Worm (Caenorhabditis elegans) whole organism, L2 larva: Measurements from ENCODE around the gene nhr-57.

Experiments
- ceh-82 ChIP-seq: fragments of 150-350 bp; optimal IDR thresholded peaks from 2 replicates; lab custom pipeline; 2014; ENCODE audit warnings: missing biosample characterization, missing genetic modification characterization
- fos-1 ChIP-seq: fragments of 150-350 bp; optimal IDR thresholded peaks from 2 replicates; lab custom pipeline; 2014; ENCODE audit warnings: missing biosample characterization, missing genetic modification characterization
- lin-11 ChIP-seq: fragments of 150-350 bp; sonication (generic microtip); optimal IDR thresholded peaks from 2 replicates; lab custom pipeline; 2014; ENCODE audit warnings: missing biosample characterization, missing genetic modification characterization, inconsistent platforms, mixed read lengths
- lsy-2 ChIP-seq, 2 experiments: fragments of 150-350 bp in 1 of 2; sonication (generic microtip) in 1 of 2; optimal IDR thresholded peaks; 2 replicates each; lab custom pipeline; 2014 to 2017; ENCODE audit warnings: missing biosample characterization in 2 of 2, missing genetic modification characterization in 2 of 2
- mab-5 ChIP-seq: fragments of 150-350 bp; optimal IDR thresholded peaks from 2 replicates; lab custom pipeline; 2014; ENCODE audit warnings: missing biosample characterization, missing genetic modification characterization
- mbf-1 ChIP-seq: sonication (generic microtip); optimal IDR thresholded peaks from 2 replicates; lab custom pipeline; 2017; ENCODE audit warnings: missing biosample characterization, missing genetic modification characterization
- nhr-11 ChIP-seq: fragments of 150-350 bp; optimal IDR thresholded peaks from 2 replicates; lab custom pipeline; 2014; ENCODE audit warnings: missing biosample characterization, missing genetic modification characterization
- nhr-21 ChIP-seq: fragments of 150-350 bp; optimal IDR thresholded peaks from 2 replicates; lab custom pipeline; 2014; ENCODE audit warnings: missing biosample characterization, missing genetic modification characterization
- nhr-237 ChIP-seq: fragments of 150-350 bp; optimal IDR thresholded peaks from 2 replicates; lab custom pipeline; 2014; ENCODE audit warnings: missing biosample characterization, missing genetic modification characterization
- peb-1 ChIP-seq: fragments of 150-350 bp; optimal IDR thresholded peaks from 2 replicates; lab custom pipeline; 2014; ENCODE audit warnings: missing biosample characterization, missing genetic modification characterization
- sma-9 ChIP-seq, 2 experiments: fragments of 150-350 bp in 1 of 2; sonication (generic microtip) in 1 of 2; optimal IDR thresholded peaks; 2 replicates each; lab custom pipeline; 2014 to 2016; ENCODE audit warnings: missing genetic modification characterization in 2 of 2, mild to moderate bottlenecking in 1 of 2, missing biosample characterization in 1 of 2, missing compliant biosample characterization in 1 of 2, missing genetic modification reagents in 1 of 2, moderate library complexity in 1 of 2
- unc-39 ChIP-seq: fragments of 150-350 bp; optimal IDR thresholded peaks from 2 replicates; lab custom pipeline; 2014; ENCODE audit warnings: missing biosample characterization, missing genetic modification characterization
- unc-62 ChIP-seq: fragments of 150-350 bp; optimal IDR thresholded peaks from 2 replicates; lab custom pipeline; 2014; ENCODE audit warnings: missing biosample characterization, missing genetic modification reagents, missing genetic modification characterization
- zag-1 ChIP-seq: fragments of 150-350 bp; optimal IDR thresholded peaks from 2 replicates; lab custom pipeline; 2014; ENCODE audit warnings: missing biosample characterization, missing genetic modification characterization

ce11 chrV:4175624-4176023, 43.9 kb downstream of the nhr-57 start, which contains the start of the genes coh-4 and pid-5:
- TF ChIP-seq mbf-1 (tag; lab: Kevin White, UChicago) (no peak), nhr-237 (tag; lab: Kevin White, UChicago) (no peak), sma-9 (GFP tag; optimal IDR thresholded peaks at IDR 0.05; lab: Kevin White, UChicago) (no peak), sma-9 (tag; optimal IDR thresholded peaks at IDR 0.05; lab: Kevin White, UChicago) (no peak), lin-11 (tag; lab: Kevin White, UChicago) (no peak), zag-1 (tag; lab: Kevin White, UChicago) (no peak), unc-62 (no peak), mab-5 (no peak), ceh-82 (no peak), nhr-21 (tag; lab: Kevin White, UChicago) (no peak), peb-1 (tag; lab: Kevin White, UChicago) (no peak), nhr-11 (tag; lab: Kevin White, UChicago) (no peak), fos-1 (no peak), lsy-2 (tag; optimal IDR thresholded peaks at IDR 0.05; lab: Kevin White, UChicago) (no peak), unc-39 (tag; lab: Kevin White, UChicago) (no peak)
